Worm (Caenorhabditis elegans): ENCODE measurements around the gene tim-1.

ce11 chrIII:12284157-12284556 lies 34.2 kb upstream of the tim-1 start:
- no peak for TF ChIP-seq mep-1 (tag; optimal IDR thresholded peaks at IDR 0.05)
- TF ChIP-seq ces-1 (GFP tag; optimal IDR thresholded peaks at IDR 0.05): no peak
- no peak for TF ChIP-seq snpc-4 (tag; optimal IDR thresholded peaks at IDR 0.05)
- TF ChIP-seq mab-5 (tag; optimal IDR thresholded peaks at IDR 0.05): no peak
- TF ChIP-seq zip-8 (tag; optimal IDR thresholded peaks at IDR 0.05): no peak
- TF ChIP-seq elt-1 (tag; optimal IDR thresholded peaks at IDR 0.05; ENCODE audit: borderline replicate concordance, insufficient read depth): no peak
- no peak for TF ChIP-seq unc-62 (GFP tag; optimal IDR thresholded peaks at IDR 0.05)
- no peak for TF ChIP-seq nhr-76 (tag; optimal IDR thresholded peaks at IDR 0.05)
- no peak for TF ChIP-seq nhr-2 (tag; optimal IDR thresholded peaks at IDR 0.05)
- no peak for TF ChIP-seq tbx-8 (GFP tag; optimal IDR thresholded peaks at IDR 0.05)
- TF ChIP-seq drap-1 (GFP tag; optimal IDR thresholded peaks at IDR 0.05): no peak
- no peak for TF ChIP-seq lin-13 (tag; optimal IDR thresholded peaks at IDR 0.05)

Data from whole organism, mixed stage, embryonic.